Worm (Caenorhabditis elegans): Measurements from ENCODE around the gene tyr-2.

- TF ChIP-seq rnt-1 (tag; optimal IDR thresholded peaks at IDR 0.05) (no peak), ces-1 (GFP tag; optimal IDR thresholded peaks at IDR 0.05) (no peak), ama-1 (optimal IDR thresholded peaks at IDR 0.05) (no peak), nhr-71 (tag; optimal IDR thresholded peaks at IDR 0.05) (no peak), lin-15B (tag; optimal IDR thresholded peaks at IDR 0.05) (no peak)
Measured at ce11 chrIII:13733833-13734232, 10.2 kb upstream of the tyr-2 start.
